Worm (Caenorhabditis elegans) whole organism, L4 larva: Measurements from ENCODE around the gene F11A5.5.
A peak's percentile ranks its signal among the peaks of the same experiment; 100 is the strongest.

Source experiments
- T20F7.1 ChIP-seq: fragments of 200-800 bp; sonication (Bioruptor generic); optimal IDR thresholded peaks from 2 replicates; lab custom pipeline; 2018; ENCODE audit warnings: mild to moderate bottlenecking, missing genetic modification characterization, missing compliant biosample characterization
- T26A8.4 ChIP-seq: fragments of 200-800 bp; sonication (Bioruptor generic); IDR thresholded peaks from 2 replicates; pipeline ENCODE4 v1.3.6; 2022; ENCODE audit warnings: missing genetic modification characterization, missing compliant biosample characterization
- ZK546.5 ChIP-seq, 2 experiments: sonication (generic microtip); optimal IDR thresholded peaks; 2 replicates each; lab custom pipeline; 2017; ENCODE audit warnings: missing biosample characterization in 2 of 2, missing genetic modification characterization in 2 of 2
- ceh-32 ChIP-seq: sonication (generic microtip); optimal IDR thresholded peaks from 2 replicates; lab custom pipeline; 2016; ENCODE audit warnings: mild to moderate bottlenecking, missing genetic modification characterization, missing compliant biosample characterization; ENCODE audit not compliant: poor library complexity
- daf-12 ChIP-seq: fragments of 150-350 bp; optimal IDR thresholded peaks from 2 replicates; lab custom pipeline; 2014; ENCODE audit warnings: missing biosample characterization, missing genetic modification reagents, missing genetic modification characterization
- dpl-1 ChIP-seq: fragments of 150-350 bp; optimal IDR thresholded peaks from 2 replicates; lab custom pipeline; 2014; ENCODE audit warnings: missing biosample characterization, missing genetic modification reagents, missing genetic modification characterization
- dve-1 ChIP-seq: sonication (generic microtip); optimal IDR thresholded peaks from 2 replicates; lab custom pipeline; 2017; ENCODE audit warnings: antibody characterized with exemption, mild to moderate bottlenecking, missing genetic modification characterization, missing compliant biosample characterization; ENCODE audit not compliant: insufficient read depth
- fos-1 ChIP-seq: fragments of 150-350 bp; optimal IDR thresholded peaks from 2 replicates; lab custom pipeline; 2014; ENCODE audit warnings: missing biosample characterization, missing genetic modification characterization
- hif-1 ChIP-seq, 2 experiments: sonication (generic microtip); optimal IDR thresholded peaks; 2 replicates each; lab custom pipeline; 2016 to 2017; ENCODE audit warnings: missing compliant biosample characterization in 2 of 2, missing genetic modification characterization in 2 of 2, missing genetic modification reagents in 2 of 2, missing genotype in 2 of 2, mild to moderate bottlenecking in 1 of 2
- hlh-11 ChIP-seq: fragments of 200-800 bp; sonication (Bioruptor generic); optimal IDR thresholded peaks from 2 replicates; lab custom pipeline; 2018; ENCODE audit warnings: mild to moderate bottlenecking, missing genetic modification characterization, missing compliant biosample characterization
- jun-1 ChIP-seq: fragments of 150-350 bp; optimal IDR thresholded peaks from 2 replicates; lab custom pipeline; 2014; ENCODE audit warnings: missing biosample characterization, missing genetic modification reagents, missing genetic modification characterization
- lin-13 ChIP-seq: fragments of 150-350 bp; optimal IDR thresholded peaks from 2 replicates; lab custom pipeline; 2014; ENCODE audit warnings: missing biosample characterization, missing genetic modification reagents, missing genetic modification characterization
- lin-15B ChIP-seq: fragments of 150-350 bp; sonication (generic microtip); optimal IDR thresholded peaks from 3 replicates; lab custom pipeline; 2014; ENCODE audit warnings: missing biosample characterization, missing genetic modification characterization
- lin-39 ChIP-seq: fragments of 150-350 bp; optimal IDR thresholded peaks from 2 replicates; lab custom pipeline; 2014; ENCODE audit warnings: missing biosample characterization, missing genetic modification reagents, missing genetic modification characterization
- madf-5 ChIP-seq, 2 experiments: fragments of 200-800 bp; sonication (Bioruptor generic); IDR thresholded peaks; 2 replicates each; pipeline ENCODE4 v1.3.6; 2022; ENCODE audit warnings: missing compliant biosample characterization in 2 of 2, missing genetic modification characterization in 2 of 2
- mdl-1 ChIP-seq, 2 experiments: fragments of 150-350 bp in 1 of 2; sonication (generic microtip) in 1 of 2; optimal IDR thresholded peaks; 2 replicates each; lab custom pipeline; 2014 to 2017; ENCODE audit warnings: missing biosample characterization in 2 of 2, missing genetic modification characterization in 2 of 2
- nhr-28 ChIP-seq: fragments of 150-350 bp; optimal IDR thresholded peaks from 2 replicates; lab custom pipeline; 2014; ENCODE audit warnings: missing biosample characterization, missing genetic modification characterization
- nhr-41 ChIP-seq: fragments of 200-800 bp; sonication (Bioruptor generic); IDR thresholded peaks from 2 replicates; pipeline ENCODE4 v1.3.6; 2022; ENCODE audit warnings: missing genetic modification reagents, missing genetic modification characterization, missing compliant biosample characterization
- nhr-77 ChIP-seq: fragments of 150-350 bp; optimal IDR thresholded peaks from 2 replicates; lab custom pipeline; 2014; ENCODE audit warnings: missing biosample characterization, missing genetic modification characterization
- php-3 ChIP-seq: fragments of 200-800 bp; sonication (Bioruptor generic); IDR thresholded peaks from 2 replicates; pipeline ENCODE4 v1.3.6; 2022; ENCODE audit warnings: missing genetic modification reagents, missing genetic modification characterization, missing compliant biosample characterization
- pqm-1 ChIP-seq: sonication (generic microtip); optimal IDR thresholded peaks from 2 replicates; lab custom pipeline; 2017; ENCODE audit warnings: missing biosample characterization, missing genetic modification characterization
- saeg-2 ChIP-seq: fragments of 200-800 bp; sonication (Bioruptor generic); IDR thresholded peaks from 2 replicates; pipeline ENCODE4 v1.3.6; 2022; ENCODE audit warnings: missing genetic modification reagents, missing genetic modification characterization, missing compliant biosample characterization
- set-16 ChIP-seq: fragments of 200-800 bp; sonication (Bioruptor generic); IDR thresholded peaks from 2 replicates; pipeline ENCODE4 v1.3.6; 2022; ENCODE audit warnings: missing genetic modification reagents, missing genetic modification characterization, missing compliant biosample characterization
- spr-3 ChIP-seq: fragments of 200-800 bp; sonication (Bioruptor generic); optimal IDR thresholded peaks from 2 replicates; lab custom pipeline; 2018; ENCODE audit warnings: mild to moderate bottlenecking, missing genetic modification characterization, missing compliant biosample characterization
- unc-62 ChIP-seq, 3 experiments: fragments of 150-350 bp in 1 of 3; sonication (generic microtip); optimal IDR thresholded peaks in 2 of 3; peaks in 1 of 3; 1 replicate in 1 of 3; 2 replicates in 2 of 3; lab custom pipeline; 2014 to 2017; ENCODE audit warnings: missing biosample characterization in 3 of 3, missing genetic modification characterization in 3 of 3, missing genetic modification reagents in 3 of 3, missing genotype in 1 of 3
- zag-1 ChIP-seq: fragments of 150-350 bp; optimal IDR thresholded peaks from 2 replicates; lab custom pipeline; 2014; ENCODE audit warnings: missing biosample characterization, missing genetic modification characterization
- zip-11 ChIP-seq: fragments of 200-800 bp; sonication (Bioruptor generic); IDR thresholded peaks from 2 replicates; pipeline ENCODE4 v1.3.6; 2022; ENCODE audit warnings: missing genetic modification characterization, missing compliant biosample characterization
- ztf-11 ChIP-seq: fragments of 150-350 bp; optimal IDR thresholded peaks from 2 replicates; lab custom pipeline; 2014; ENCODE audit warnings: missing biosample characterization, missing genetic modification characterization

F11A5.5 gene

ce11 chrV:16183357-16183756 is 14.8 kb upstream of the F11A5.5 start, which contains the start of gene srz-14:
TSS of gene srz-14 (plus strand) at chrV:16183657.
- TF ChIP-seq unc-62 (GFP tag; optimal IDR thresholded peaks at IDR 0.05 in 1 of 2; lab: Kevin White, UChicago) = no peak
- TF ChIP-seq unc-62 (tag; optimal IDR thresholded peaks at IDR 0.05; lab: Kevin White, UChicago) = no peak
- TF ChIP-seq saeg-2 (GFP tag; lab: Robert Waterston, UW) = no peak
- no peak for TF ChIP-seq dpl-1 (GFP tag; lab: Kevin White, UChicago)
- no peak for TF ChIP-seq spr-3
- no peak for TF ChIP-seq nhr-41 (GFP tag; lab: Robert Waterston, UW)
- no peak for TF ChIP-seq jun-1 (tag; lab: Kevin White, UChicago)
- TF ChIP-seq dve-1 = no peak
- TF ChIP-seq set-16 (GFP tag; lab: Robert Waterston, UW) = no peak
- no peak for TF ChIP-seq fos-1 (tag; lab: Kevin White, UChicago)
- TF ChIP-seq lin-15B (tag; lab: Kevin White, UChicago) = no peak
- TF ChIP-seq hif-1 (tag; optimal IDR thresholded peaks at IDR 0.05; lab: Kevin White, UChicago) = no peak

DNA sequence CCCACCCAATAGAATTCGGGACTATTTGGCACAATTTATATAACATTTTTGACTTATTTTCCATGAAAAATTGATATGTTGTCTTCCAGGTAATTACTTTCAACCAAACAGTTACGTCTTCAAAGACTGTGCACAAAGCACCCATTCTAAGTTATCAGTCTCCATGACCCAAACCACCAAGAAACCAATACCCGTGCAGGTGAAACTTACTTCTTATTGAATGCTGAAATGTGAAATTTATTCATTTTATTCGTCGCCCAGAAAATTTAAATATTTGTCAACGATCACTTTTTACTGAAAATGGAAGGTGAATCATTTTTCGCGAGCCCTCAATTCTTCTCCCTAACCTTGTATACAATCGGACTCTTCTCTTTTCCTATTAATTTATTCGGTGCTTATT is 7.6 kb upstream of the F11A5.5 start, which contains the start of gene srh-281:
srh-281 (plus strand) TSS at position 301 of the 400 bp plus-strand sequence.
- TF ChIP-seq mdl-1 (tag; optimal IDR thresholded peaks at IDR 0.05; lab: Kevin White, UChicago) = no peak
- TF ChIP-seq nhr-77 (tag; lab: Kevin White, UChicago) = no peak
- no peak for TF ChIP-seq spr-3
- TF ChIP-seq hlh-11 (tag; lab: Kevin White, UChicago) = no peak
- no peak for TF ChIP-seq php-3 (GFP tag; lab: Robert Waterston, UW)
- no peak for TF ChIP-seq T20F7.1 (GFP tag; lab: Kevin White, UChicago)
- TF ChIP-seq madf-5 (GFP tag; IDR thresholded peaks at IDR 0.05; lab: Robert Waterston, UW) = no peak
- no peak for TF ChIP-seq ZK546.5 (tag; optimal IDR thresholded peaks at IDR 0.05; lab: Kevin White, UChicago)
- TF ChIP-seq pqm-1 (tag; lab: Kevin White, UChicago) = no peak
- TF ChIP-seq nhr-28 (tag; lab: Kevin White, UChicago) = no peak
- TF ChIP-seq zip-11 = no peak
- TF ChIP-seq daf-12 = no peak
- TF ChIP-seq T26A8.4 = no peak

ce11 chrV:16192114-16192513 is 6.0 kb upstream of the F11A5.5 start, which contains the start of gene srh-279:
TSS of gene srh-279 (plus strand) at chrV:16192414.
- TF ChIP-seq zag-1 (tag; lab: Kevin White, UChicago) (no peak), unc-62 (GFP tag; optimal IDR thresholded peaks at IDR 0.05 in 1 of 2; lab: Kevin White, UChicago) (peak in 1 of 2 experiments; percentile 26), unc-62 (tag; optimal IDR thresholded peaks at IDR 0.05; lab: Kevin White, UChicago) (no peak), ztf-11 (tag; lab: Kevin White, UChicago) (no peak)
- TF ChIP-seq, all 104 proteins: peak for 1

- TF ChIP-seq fos-1 (tag; lab: Kevin White, UChicago) = no peak
- TF ChIP-seq lin-39 (tag; lab: Kevin White, UChicago) = no peak
Measured at ce11 chrV:16194639-16195038, 3.5 kb upstream of the F11A5.5 start, which contains the start of gene rabr-4. TSS of gene rabr-4 (plus strand) at chrV:16194939.

ce11 chrV:16195379-16195778 is 2.7 kb upstream of the F11A5.5 start, which contains the start of gene rabr-3:
TSS of gene rabr-3 (plus strand) at chrV:16195679.
- TF ChIP-seq jun-1 (tag; lab: Kevin White, UChicago) = no peak
- no peak for TF ChIP-seq lin-13 (GFP tag; lab: Kevin White, UChicago)
- no peak for TF ChIP-seq mdl-1 (tag; optimal IDR thresholded peaks at IDR 0.05; lab: Kevin White, UChicago)
- TF ChIP-seq, all 104 proteins: peak for 0

ce11 chrV:16201730-16202129 is 3.6 kb downstream of the F11A5.5 start, which contains the start of gene F11A5.17:
TSS of gene F11A5.17 (plus strand) at chrV:16202030.
- TF ChIP-seq unc-62 (GFP tag; optimal IDR thresholded peaks at IDR 0.05 in 1 of 2; lab: Kevin White, UChicago) (peak in 1 of 2 experiments; percentile 15), unc-62 (tag; optimal IDR thresholded peaks at IDR 0.05; lab: Kevin White, UChicago) (no peak), ceh-32 (tag; lab: Kevin White, UChicago) (no peak)
